Worm (Caenorhabditis elegans): ENCODE data around the gene nhr-99.

The nhr-99 gene

DNA sequence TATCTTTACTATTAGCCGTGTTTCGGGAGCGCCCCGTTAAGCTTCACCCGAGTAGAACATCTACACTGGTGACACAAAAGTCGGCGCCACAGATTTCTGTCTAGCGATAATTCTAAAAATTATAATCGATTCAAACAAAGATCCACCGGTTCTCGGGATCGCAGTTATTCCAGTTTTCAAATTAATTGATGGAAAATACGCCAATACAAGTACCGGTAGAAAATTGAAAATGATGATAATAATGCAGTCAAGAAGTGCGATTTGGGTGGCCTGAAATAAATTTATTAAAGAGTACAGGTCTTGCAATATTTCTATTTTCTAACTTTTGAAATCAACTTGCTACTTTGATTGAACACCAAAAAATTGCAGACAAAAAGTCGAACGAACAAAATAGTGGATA, 7.1 kb upstream of the nhr-99 start:
- no peak for TF ChIP-seq blmp-1 (tag; optimal IDR thresholded peaks at IDR 0.05; ENCODE audit: insufficient read depth)
- no peak for TF ChIP-seq egl-27 (tag; optimal IDR thresholded peaks at IDR 0.05)
- TF ChIP-seq mdl-1 (tag; optimal IDR thresholded peaks at IDR 0.05), result no peak
- TF ChIP-seq alr-1 (tag; optimal IDR thresholded peaks at IDR 0.05), result no peak
- no peak for TF ChIP-seq ama-1 (optimal IDR thresholded peaks at IDR 0.05)
- TF ChIP-seq ceh-82 (tag; optimal IDR thresholded peaks at IDR 0.05), result no peak

ce11 chrV:468460-468859, 6.1 kb upstream of the nhr-99 start, which contains the start of gene srbc-57:
TSS of gene srbc-57 (minus strand) at chrV:468560.
- no peak for TF ChIP-seq aly-2 (tag; optimal IDR thresholded peaks at IDR 0.05)
- TF ChIP-seq fos-1 (tag; optimal IDR thresholded peaks at IDR 0.05), result no peak
- no peak for TF ChIP-seq zag-1 (tag; optimal IDR thresholded peaks at IDR 0.05)
- no peak for TF ChIP-seq lin-11 (tag; optimal IDR thresholded peaks at IDR 0.05)
- no peak for TF ChIP-seq R02D3.7 (tag; optimal IDR thresholded peaks at IDR 0.05)

ce11 chrV:472589-472988, 2.0 kb upstream of the nhr-99 start, which contains the start of gene srt-31:
TSS of gene srt-31 (plus strand) at chrV:472889.
- TF ChIP-seq sma-3 (GFP tag; optimal IDR thresholded peaks at IDR 0.05) (no peak), mbf-1 (tag; optimal IDR thresholded peaks at IDR 0.05) (no peak), Y55F3AM.14 (GFP tag; optimal IDR thresholded peaks at IDR 0.05) (no peak), unc-39 (tag; optimal IDR thresholded peaks at IDR 0.05) (no peak), aly-2 (tag; optimal IDR thresholded peaks at IDR 0.05) (no peak), skn-1 (tag; optimal IDR thresholded peaks at IDR 0.05) (no peak), ztf-11 (tag; optimal IDR thresholded peaks at IDR 0.05) (no peak), ceh-16 (tag; optimal IDR thresholded peaks at IDR 0.05) (no peak), ZK546.5 (tag; optimal IDR thresholded peaks at IDR 0.05) (no peak), C34F6.9 (tag; optimal IDR thresholded peaks at IDR 0.05) (no peak), nhr-237 (tag; optimal IDR thresholded peaks at IDR 0.05) (no peak), dmd-4 (tag; optimal IDR thresholded peaks at IDR 0.05) (no peak)

DNA sequence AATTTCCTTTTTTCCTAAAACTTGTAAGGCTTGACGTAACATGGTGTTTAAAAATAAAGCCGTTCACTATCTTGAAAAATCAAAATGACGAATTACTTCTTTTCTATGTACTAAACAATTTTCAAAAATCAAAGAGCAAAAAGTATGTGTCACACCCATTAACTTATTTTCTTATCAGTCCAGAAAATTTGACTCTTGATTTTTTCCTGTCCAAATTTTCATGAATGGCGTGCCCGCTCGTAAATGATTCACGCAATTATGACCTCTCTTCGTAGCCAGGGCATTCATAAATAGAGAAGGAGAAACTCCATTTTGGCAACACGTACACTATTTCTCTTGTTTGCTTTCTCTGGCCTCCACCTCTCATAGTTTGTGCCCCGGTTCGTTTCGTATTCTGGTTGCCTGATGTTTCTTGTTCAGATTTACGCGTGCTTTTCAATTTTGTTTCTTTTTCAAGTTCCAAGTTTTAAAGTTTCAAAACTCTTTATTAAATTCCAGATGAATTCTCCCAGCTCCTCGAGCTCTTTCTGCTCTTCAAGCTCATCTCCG, 3.2 kb downstream of the nhr-99 start, which contains the start of gene nhr-55:
Gene nhr-55 (plus strand): TSS at position 499 of the 549 bp plus-strand sequence.
- TF ChIP-seq lsy-2 (tag; optimal IDR thresholded peaks at IDR 0.05) (no peak), snpc-4 (tag; optimal IDR thresholded peaks at IDR 0.05) (no peak), sem-4 (tag; optimal IDR thresholded peaks at IDR 0.05) (no peak), unc-55 (GFP tag; optimal IDR thresholded peaks at IDR 0.05) (no peak), crh-2 (tag; optimal IDR thresholded peaks at IDR 0.05) (peak; percentile 44), sma-9 (GFP tag; optimal IDR thresholded peaks at IDR 0.05) (peak; percentile 53), sma-9 (tag; optimal IDR thresholded peaks at IDR 0.05) (no peak), lin-11 (tag; optimal IDR thresholded peaks at IDR 0.05) (no peak), unc-39 (tag; optimal IDR thresholded peaks at IDR 0.05) (no peak), nhr-11 (tag; optimal IDR thresholded peaks at IDR 0.05) (no peak), F13H6.1 (tag; optimal IDR thresholded peaks at IDR 0.05) (no peak), nhr-6 (tag; optimal IDR thresholded peaks at IDR 0.05) (no peak), peb-1 (tag; optimal IDR thresholded peaks at IDR 0.05) (no peak), ztf-4 (tag; optimal IDR thresholded peaks at IDR 0.05) (no peak), skn-1 (tag; optimal IDR thresholded peaks at IDR 0.05) (no peak), nhr-237 (tag; optimal IDR thresholded peaks at IDR 0.05) (no peak), lin-39 (tag; optimal IDR thresholded peaks at IDR 0.05) (no peak), egl-27 (tag; optimal IDR thresholded peaks at IDR 0.05) (no peak), R02D3.7 (tag; optimal IDR thresholded peaks at IDR 0.05) (no peak), dmd-4 (tag; optimal IDR thresholded peaks at IDR 0.05) (no peak), nhr-12 (tag; optimal IDR thresholded peaks at IDR 0.05) (no peak), fos-1 (tag; optimal IDR thresholded peaks at IDR 0.05) (peak; percentile 93), elt-3 (tag; optimal IDR thresholded peaks at IDR 0.05) (no peak), aly-2 (tag; optimal IDR thresholded peaks at IDR 0.05) (no peak), elt-1 (tag; optimal IDR thresholded peaks at IDR 0.05) (no peak), Y55F3AM.14 (GFP tag; optimal IDR thresholded peaks at IDR 0.05) (no peak), nhr-10 (tag; optimal IDR thresholded peaks at IDR 0.05) (no peak), alr-1 (tag; optimal IDR thresholded peaks at IDR 0.05) (no peak)

Measured in whole organism, L2 larva.